Worm (Caenorhabditis elegans) whole organism, L4/young adult: Measurements from ENCODE around the gene Y105C5A.1285.
"Not testable (repeated sequence)": the region's sequence is repeated elsewhere in the genome, so short reads cannot be mapped to it uniquely, and the experiment has no call there.

Experiments used
- W03F9.2 ChIP-seq: fragments of 150-350 bp; optimal IDR thresholded peaks from 2 replicates; lab custom pipeline; 2014; ENCODE audit warnings: missing biosample characterization, missing genetic modification characterization
- dao-5 ChIP-seq: sonication (generic microtip); optimal IDR thresholded peaks from 2 replicates; lab custom pipeline; 2016; ENCODE audit warnings: missing genotype, missing genetic modification characterization, moderate library complexity, missing compliant biosample characterization
- him-1 ChIP-seq: sonication (generic microtip); optimal IDR thresholded peaks from 2 replicates; lab custom pipeline; 2016; ENCODE audit warnings: missing genotype, missing genetic modification reagents, missing genetic modification characterization, missing compliant biosample characterization

Gene Y105C5A.1285

ce11 chrIV:15752114-15752513, at the start of gene Y105C5A.1285:
TSS of gene Y105C5A.1285 (plus strand) at chrIV:15752414.
- TF ChIP-seq W03F9.2; him-1; dao-5 (tag; lab: Kevin White, UChicago): not testable (repeated sequence)

ce11 chrIV:15718442-15718841, 33.8 kb upstream of the Y105C5A.1285 start:
- TF ChIP-seq him-1 (no peak), dao-5 (tag; lab: Kevin White, UChicago) (no peak), W03F9.2 (no peak)

ce11 chrIV:15726175-15726574, 26.0 kb upstream of the Y105C5A.1285 start:
- no peak for TF ChIP-seq W03F9.2
- TF ChIP-seq him-1: no peak
- TF ChIP-seq dao-5 (tag; lab: Kevin White, UChicago): no peak

DNA sequence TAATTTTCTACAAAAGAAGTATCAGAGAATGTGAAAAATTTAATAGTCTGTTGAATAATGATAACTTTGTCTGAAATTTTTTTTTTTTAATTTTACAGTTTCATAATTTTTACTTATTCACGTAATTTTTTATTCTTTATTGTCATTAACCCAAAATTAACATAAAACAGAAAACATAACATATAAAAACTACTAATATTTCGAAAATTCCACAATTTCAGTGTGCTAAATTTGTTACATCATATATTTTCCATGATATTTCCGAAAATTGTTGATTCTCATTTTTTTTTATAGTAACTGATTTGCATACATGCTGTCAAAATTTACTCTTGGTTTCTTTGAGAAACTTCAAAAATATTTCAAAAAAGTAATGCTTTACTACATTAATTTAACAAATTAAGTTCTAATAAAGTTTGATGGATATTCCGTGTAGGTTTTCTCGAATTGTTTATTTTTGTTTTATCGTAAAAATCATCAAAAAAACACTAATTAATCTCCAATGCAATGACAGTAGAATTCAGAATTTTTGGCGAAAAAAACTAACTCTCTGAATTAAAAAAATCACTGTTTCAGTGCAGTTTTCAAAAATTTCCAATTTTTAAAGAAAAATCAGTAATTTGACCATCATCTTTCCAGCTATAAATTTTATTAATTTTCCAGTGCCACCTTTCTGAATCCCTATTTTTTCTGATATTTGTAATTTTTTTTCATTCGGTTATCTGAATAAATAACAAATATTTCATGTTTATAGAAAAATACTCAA, 2.0 kb upstream of the Y105C5A.1285 start:
- no peak for TF ChIP-seq him-1
- TF ChIP-seq W03F9.2: no peak
- TF ChIP-seq dao-5 (tag; lab: Kevin White, UChicago): no peak

- not testable (repeated sequence) for TF ChIP-seq him-1; W03F9.2; dao-5 (tag; lab: Kevin White, UChicago)
Measured at ce11 chrIV:15790846-15791245, 38.6 kb downstream of the Y105C5A.1285 start, which contains the start of gene Y105C5A.1273. TSS of gene Y105C5A.1273 (plus strand) at chrIV:15791146.

DNA sequence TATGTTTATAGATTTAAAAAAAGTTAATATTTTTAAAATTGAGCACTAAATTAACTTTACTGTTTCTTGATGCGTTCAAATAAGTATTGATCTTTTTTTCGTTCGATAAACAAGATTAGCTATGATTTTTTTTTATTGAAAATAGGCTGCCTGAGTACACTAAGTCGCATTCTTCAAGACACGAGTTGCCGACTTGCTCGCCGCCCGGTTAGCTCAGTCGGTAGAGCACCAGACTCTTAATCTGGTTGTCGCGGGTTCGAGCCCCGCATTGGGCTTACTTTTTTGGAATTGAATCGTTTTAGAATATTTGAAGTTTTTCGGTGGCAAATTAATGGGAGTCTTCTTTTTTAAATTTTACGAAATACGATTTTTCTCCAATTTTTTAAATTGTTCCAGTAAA, 41.0 kb downstream of the Y105C5A.1285 start:
- no peak for TF ChIP-seq dao-5 (tag; lab: Kevin White, UChicago)
- TF ChIP-seq W03F9.2: no peak
- TF ChIP-seq him-1: no peak

DNA sequence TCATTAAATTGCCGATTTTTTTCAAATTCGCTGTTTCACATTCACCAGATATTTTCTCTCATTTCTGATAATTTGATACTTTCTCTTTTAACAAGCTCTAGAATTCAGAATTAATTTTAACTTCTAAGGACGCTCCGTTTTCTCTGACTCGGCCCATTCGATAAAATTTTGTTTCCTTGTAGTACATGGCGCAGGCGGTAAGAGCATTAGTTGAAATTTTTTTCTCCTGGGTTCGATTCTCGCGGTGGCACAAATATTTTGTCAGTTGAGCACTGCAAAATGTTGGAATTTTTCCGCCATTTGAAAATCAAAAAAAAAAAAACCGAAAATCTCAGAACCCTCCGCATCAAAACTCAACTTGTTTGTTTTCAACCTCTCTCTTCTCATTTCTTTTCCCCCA, 41.8 kb downstream of the Y105C5A.1285 start:
- TF ChIP-seq W03F9.2: no peak
- no peak for TF ChIP-seq him-1
- no peak for TF ChIP-seq dao-5 (tag; lab: Kevin White, UChicago)
